Fruit fly (Drosophila melanogaster): ENCODE results near the gene CG17806.
A peak's percentile ranks its signal among the peaks of the same experiment; 100 is the strongest.

The CG17806 gene

dm6 chr3R:17805092-17805491 is 2.0 kb upstream of the CG17806 start, which contains the start of gene Nnk:
Nnk (minus strand) TSS chr3R:17805249.
- TF ChIP-seq CG17801 (GFP tag; optimal IDR thresholded peaks at IDR 0.05; ENCODE audit: partially characterized antibody) = no peak

dm6 chr3R:17801264-17801663 is 1.8 kb downstream of the CG17806 start, which contains the start of gene CG17803:
CG17803 (minus strand) TSS chr3R:17801512.
- no peak for TF ChIP-seq CG17801 (GFP tag; optimal IDR thresholded peaks at IDR 0.05; ENCODE audit: partially characterized antibody)

- TF ChIP-seq CG17801 (GFP tag; optimal IDR thresholded peaks at IDR 0.05; ENCODE audit: partially characterized antibody) = peak; percentile 64
These were observed 4.8 kb downstream of the CG17806 start, which contains the start of gene CG7379 for dm6 chr3R:17798211-17798737. CG7379 (minus strand) TSS chr3R:17798304.

- no peak for TF ChIP-seq CG17801 (GFP tag; optimal IDR thresholded peaks at IDR 0.05; ENCODE audit: partially characterized antibody)
These were observed 7.4 kb downstream of the CG17806 start for dm6 chr3R:17795561-17796170.

dm6 chr3R:17795075-17795420 is 8.0 kb downstream of the CG17806 start, which contains the start of gene pasi1:
pasi1 (plus strand) TSS chr3R:17795075.
- no peak for TF ChIP-seq CG17801 (GFP tag; optimal IDR thresholded peaks at IDR 0.05; ENCODE audit: partially characterized antibody)

- peak; percentile 68 for TF ChIP-seq CG17801 (GFP tag; optimal IDR thresholded peaks at IDR 0.05; ENCODE audit: partially characterized antibody)
These were observed 8.6 kb downstream of the CG17806 start, which contains the start of gene CG43102 for dm6 chr3R:17794335-17795074. CG43102 (minus strand) TSS chr3R:17794490.

dm6 chr3R:17793287-17793686 is 9.8 kb downstream of the CG17806 start:
- TF ChIP-seq CG17801 (GFP tag; optimal IDR thresholded peaks at IDR 0.05; ENCODE audit: partially characterized antibody) = peak; percentile 58

- TF ChIP-seq CG17801 (GFP tag; optimal IDR thresholded peaks at IDR 0.05; ENCODE audit: partially characterized antibody) = no peak
These were observed 13.1 kb downstream of the CG17806 start for dm6 chr3R:17789937-17790336.

- no peak for TF ChIP-seq CG17801 (GFP tag; optimal IDR thresholded peaks at IDR 0.05; ENCODE audit: partially characterized antibody)
These were observed 15.3 kb downstream of the CG17806 start for dm6 chr3R:17787780-17788179.

- no peak for TF ChIP-seq CG17801 (GFP tag; optimal IDR thresholded peaks at IDR 0.05; ENCODE audit: partially characterized antibody)
These were observed 18.9 kb downstream of the CG17806 start for dm6 chr3R:17784189-17784588.

- TF ChIP-seq CG17801 (GFP tag; optimal IDR thresholded peaks at IDR 0.05; ENCODE audit: partially characterized antibody) = no peak
These were observed 19.9 kb downstream of the CG17806 start for dm6 chr3R:17783144-17783543.

- peak; percentile 41 for TF ChIP-seq CG17801 (GFP tag; optimal IDR thresholded peaks at IDR 0.05; ENCODE audit: partially characterized antibody)
These were observed 21.7 kb downstream of the CG17806 start for dm6 chr3R:17781371-17781770.

dm6 chr3R:17776952-17777407 is 26.1 kb downstream of the CG17806 start:
- TF ChIP-seq CG17801 (GFP tag; optimal IDR thresholded peaks at IDR 0.05; ENCODE audit: partially characterized antibody) = no peak

dm6 chr3R:17776104-17776589 is 26.9 kb downstream of the CG17806 start:
- TF ChIP-seq CG17801 (GFP tag; optimal IDR thresholded peaks at IDR 0.05; ENCODE audit: partially characterized antibody) = no peak

- no peak for TF ChIP-seq CG17801 (GFP tag; optimal IDR thresholded peaks at IDR 0.05; ENCODE audit: partially characterized antibody)
These were observed 28.5 kb downstream of the CG17806 start for dm6 chr3R:17774538-17774937.

dm6 chr3R:17773893-17774292 is 29.2 kb downstream of the CG17806 start:
- TF ChIP-seq CG17801 (GFP tag; optimal IDR thresholded peaks at IDR 0.05; ENCODE audit: partially characterized antibody) = no peak

Measured in ovary, adult (tissue).